Fruit fly (Drosophila melanogaster) whole organism, embryonic: Measurements from ENCODE around the gene Cep290.

Source experiments
- Ada2b ChIP-seq: fragments of 200-800 bp; sonication (Bioruptor generic); IDR thresholded peaks from 2 replicates; pipeline ENCODE4 v1.3.6; 2022; ENCODE audit warnings: missing biosample characterization, missing genetic modification characterization
- CG11085 ChIP-seq: fragments of 200-800 bp; sonication (Bioruptor generic); IDR thresholded peaks from 2 replicates; pipeline ENCODE4 v1.3.6; 2022; ENCODE audit warnings: missing biosample characterization, missing genetic modification characterization
- sna ChIP-seq: fragments of 200-800 bp; sonication (Bioruptor generic); IDR thresholded peaks from 2 replicates; pipeline ENCODE4 v1.3.6; 2022; ENCODE audit warnings: missing biosample characterization, missing genetic modification characterization; ENCODE audit not compliant: partially characterized antibody

Gene Cep290

DNA sequence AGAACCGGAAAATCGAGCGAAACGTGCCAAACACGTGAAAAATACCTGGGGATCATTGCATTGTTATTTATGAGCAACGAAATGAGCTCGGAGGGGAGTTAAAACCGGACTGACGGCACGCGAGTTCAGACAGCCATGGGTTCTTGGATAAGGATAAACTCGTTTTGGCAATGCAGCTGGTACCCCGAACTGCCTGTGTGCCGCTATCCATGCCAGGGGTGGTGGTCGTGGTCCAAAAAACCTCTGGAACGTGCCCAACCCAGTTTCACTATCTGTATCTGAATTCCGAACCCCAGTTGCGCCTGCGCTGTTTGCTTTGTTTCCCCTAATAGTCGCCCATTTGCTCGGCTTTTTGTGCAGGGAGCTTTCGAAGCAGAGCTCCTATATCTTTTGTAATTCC, 55.6 kb downstream of the Cep290 start (continued):
- no peak for TF ChIP-seq Ada2b (GFP tag; lab: Robert Waterston, UW)
- TF ChIP-seq CG11085 (GFP tag; lab: Robert Waterston, UW), result no peak
- no peak for TF ChIP-seq sna
- TF ChIP-seq, all 482 proteins: peak for 10
